Worm (Caenorhabditis elegans) whole organism, L4 larva: ENCODE measurements around the gene F14H3.5.
A peak's percentile ranks its signal among the peaks of the same experiment; 100 is the strongest.

Experiments
- F26F4.8 ChIP-seq: fragments of 200-800 bp; sonication (Bioruptor generic); conservative IDR thresholded peaks from 2 replicates; pipeline ENCODE4 v1.3.6; 2022; ENCODE audit warnings: missing genetic modification characterization, missing compliant biosample characterization
- Y105C5A.15 ChIP-seq: fragments of 200-800 bp; sonication (Bioruptor generic); IDR thresholded peaks from 2 replicates; pipeline ENCODE4 v1.3.6; 2022; ENCODE audit warnings: missing genetic modification characterization, missing compliant biosample characterization
- Y75B8A.6 ChIP-seq: fragments of 200-800 bp; sonication (Bioruptor generic); IDR thresholded peaks from 2 replicates; pipeline ENCODE4 v1.3.6; 2022; ENCODE audit warnings: missing genetic modification reagents, missing genetic modification characterization, missing compliant biosample characterization
- ZK337.2 ChIP-seq: fragments of 200-800 bp; sonication (Bioruptor generic); IDR thresholded peaks from 2 replicates; pipeline ENCODE4 v1.3.6; 2022; ENCODE audit warnings: missing genetic modification reagents, missing genetic modification characterization, missing compliant biosample characterization
- aha-1 ChIP-seq: fragments of 150-350 bp; peaks from one replicate; lab custom pipeline; 2014; ENCODE audit warnings: missing biosample characterization, missing genetic modification characterization
- arid-1 ChIP-seq: fragments of 200-800 bp; sonication (Bioruptor generic); conservative IDR thresholded peaks from 2 replicates; pipeline ENCODE4 v1.3.6; 2022; ENCODE audit warnings: missing genetic modification reagents, missing genetic modification characterization, missing compliant biosample characterization
- ceh-20 ChIP-seq: fragments of 200-800 bp; sonication (Bioruptor generic); IDR thresholded peaks from 2 replicates; pipeline ENCODE4 v1.3.6; 2022; ENCODE audit warnings: missing genetic modification reagents, missing genetic modification characterization, missing compliant biosample characterization
- ceh-28 ChIP-seq: fragments of 150-350 bp; optimal IDR thresholded peaks from 2 replicates; lab custom pipeline; 2014; ENCODE audit warnings: missing biosample characterization, missing genetic modification reagents, missing genetic modification characterization
- ceh-44 ChIP-seq: fragments of 200-800 bp; sonication (Bioruptor generic); IDR thresholded peaks from 2 replicates; pipeline ENCODE4 v1.3.6; 2022; ENCODE audit warnings: missing genetic modification reagents, missing genetic modification characterization, missing compliant biosample characterization
- cey-2 ChIP-seq: sonication (generic microtip); optimal IDR thresholded peaks from 3 replicates; lab custom pipeline; 2017; ENCODE audit warnings: missing genetic modification characterization, mild to moderate bottlenecking, missing compliant biosample characterization, antibody characterized with exemption, borderline replicate concordance; ENCODE audit not compliant: insufficient read depth
- daf-16 ChIP-seq, 3 experiments: sonication (generic microtip); optimal IDR thresholded peaks; 2 replicates each; lab custom pipeline; 2016 to 2017; ENCODE audit warnings: missing genetic modification characterization in 3 of 3, missing genetic modification reagents in 3 of 3, mild to moderate bottlenecking in 2 of 3, missing compliant biosample characterization in 2 of 3, missing biosample characterization in 1 of 3, moderate library complexity in 1 of 3
- dmd-6 ChIP-seq: fragments of 200-800 bp; sonication (Bioruptor generic); IDR thresholded peaks from 2 replicates; pipeline ENCODE4 v1.3.6; 2022; ENCODE audit warnings: missing genetic modification reagents, missing genetic modification characterization, missing compliant biosample characterization
- duxl-1 ChIP-seq: sonication (generic microtip); optimal IDR thresholded peaks from 2 replicates; lab custom pipeline; 2016; ENCODE audit warnings: mild to moderate bottlenecking, missing genetic modification characterization, moderate library complexity, missing compliant biosample characterization; ENCODE audit not compliant: poor library complexity
- dve-1 ChIP-seq: sonication (generic microtip); optimal IDR thresholded peaks from 2 replicates; lab custom pipeline; 2017; ENCODE audit warnings: antibody characterized with exemption, mild to moderate bottlenecking, missing genetic modification characterization, missing compliant biosample characterization; ENCODE audit not compliant: insufficient read depth
- hif-1 ChIP-seq, 2 experiments: sonication (generic microtip); optimal IDR thresholded peaks; 2 replicates each; lab custom pipeline; 2016 to 2017; ENCODE audit warnings: missing compliant biosample characterization in 2 of 2, missing genetic modification characterization in 2 of 2, missing genetic modification reagents in 2 of 2, missing genotype in 2 of 2, mild to moderate bottlenecking in 1 of 2
- hlh-11 ChIP-seq: fragments of 200-800 bp; sonication (Bioruptor generic); optimal IDR thresholded peaks from 2 replicates; lab custom pipeline; 2018; ENCODE audit warnings: mild to moderate bottlenecking, missing genetic modification characterization, missing compliant biosample characterization
- lin-1 ChIP-seq: fragments of 200-800 bp; sonication (Bioruptor generic); IDR thresholded peaks from 2 replicates; pipeline ENCODE4 v1.3.6; 2022; ENCODE audit warnings: missing genetic modification reagents, missing genetic modification characterization, missing compliant biosample characterization
- lin-39 ChIP-seq: fragments of 150-350 bp; optimal IDR thresholded peaks from 2 replicates; lab custom pipeline; 2014; ENCODE audit warnings: missing biosample characterization, missing genetic modification reagents, missing genetic modification characterization
- madf-9 ChIP-seq: fragments of 200-800 bp; sonication (Bioruptor generic); conservative IDR thresholded peaks from 2 replicates; pipeline ENCODE4 v1.3.6; 2022; ENCODE audit warnings: missing genetic modification reagents, missing genetic modification characterization, missing compliant biosample characterization
- mdt-29 ChIP-seq: fragments of 200-800 bp; sonication (Bioruptor generic); IDR thresholded peaks from 2 replicates; pipeline ENCODE4 v1.3.6; 2022; ENCODE audit warnings: missing genetic modification reagents, missing genetic modification characterization, missing compliant biosample characterization
- mxl-2 ChIP-seq: fragments of 200-800 bp; sonication (Bioruptor generic); conservative IDR thresholded peaks from 2 replicates; pipeline ENCODE4 v1.3.6; 2022; ENCODE audit warnings: missing genetic modification reagents, missing genetic modification characterization, missing compliant biosample characterization
- nhr-111 ChIP-seq: fragments of 200-800 bp; sonication (Bioruptor generic); optimal IDR thresholded peaks from 2 replicates; lab custom pipeline; 2018; ENCODE audit warnings: mild to moderate bottlenecking, missing genetic modification characterization, missing compliant biosample characterization
- nhr-237 ChIP-seq: sonication (generic microtip); optimal IDR thresholded peaks from 2 replicates; lab custom pipeline; 2017; ENCODE audit warnings: missing biosample characterization, missing genetic modification characterization
- nhr-25 ChIP-seq: sonication (generic microtip); optimal IDR thresholded peaks from 2 replicates; lab custom pipeline; 2017; ENCODE audit warnings: missing genetic modification characterization, mild to moderate bottlenecking, missing compliant biosample characterization, antibody characterized with exemption, moderate library complexity, borderline replicate concordance; ENCODE audit not compliant: insufficient read depth
- nhr-28 ChIP-seq: fragments of 150-350 bp; optimal IDR thresholded peaks from 2 replicates; lab custom pipeline; 2014; ENCODE audit warnings: missing biosample characterization, missing genetic modification characterization
- nhr-77 ChIP-seq: fragments of 150-350 bp; optimal IDR thresholded peaks from 2 replicates; lab custom pipeline; 2014; ENCODE audit warnings: missing biosample characterization, missing genetic modification characterization
- pha-4 ChIP-seq, 2 experiments: fragments of 150-350 bp in 1 of 2; fragments of 200-800 bp in 1 of 2; sonication (Bioruptor generic) in 1 of 2; IDR thresholded peaks in 1 of 2; optimal IDR thresholded peaks in 1 of 2; 2 replicates each; pipeline versions ENCODE4 v1.3.6 to Lab custom; 2014 to 2022; ENCODE audit warnings: missing genetic modification characterization in 2 of 2, missing genetic modification reagents in 2 of 2, missing biosample characterization in 1 of 2, missing compliant biosample characterization in 1 of 2
- set-16 ChIP-seq: fragments of 200-800 bp; sonication (Bioruptor generic); IDR thresholded peaks from 2 replicates; pipeline ENCODE4 v1.3.6; 2022; ENCODE audit warnings: missing genetic modification reagents, missing genetic modification characterization, missing compliant biosample characterization
- unc-39 ChIP-seq: sonication (generic microtip); optimal IDR thresholded peaks from 2 replicates; lab custom pipeline; 2017; ENCODE audit warnings: missing biosample characterization, missing genetic modification characterization
- unc-62 ChIP-seq, 3 experiments: fragments of 150-350 bp in 1 of 3; sonication (generic microtip); optimal IDR thresholded peaks in 2 of 3; peaks in 1 of 3; 1 replicate in 1 of 3; 2 replicates in 2 of 3; lab custom pipeline; 2014 to 2017; ENCODE audit warnings: missing biosample characterization in 3 of 3, missing genetic modification characterization in 3 of 3, missing genetic modification reagents in 3 of 3, missing genotype in 1 of 3
- zag-1 ChIP-seq: fragments of 150-350 bp; optimal IDR thresholded peaks from 2 replicates; lab custom pipeline; 2014; ENCODE audit warnings: missing biosample characterization, missing genetic modification characterization
- zfp-3 ChIP-seq: fragments of 200-800 bp; sonication (Bioruptor generic); conservative IDR thresholded peaks from 2 replicates; pipeline ENCODE4 v1.3.6; 2022; ENCODE audit warnings: missing genetic modification reagents, missing genetic modification characterization, missing compliant biosample characterization
- zip-11 ChIP-seq: fragments of 200-800 bp; sonication (Bioruptor generic); IDR thresholded peaks from 2 replicates; pipeline ENCODE4 v1.3.6; 2022; ENCODE audit warnings: missing genetic modification characterization, missing compliant biosample characterization

F14H3.5 gene

ce11 chrV:16043686-16044085, 13.2 kb downstream of the F14H3.5 start (continued):
- TF ChIP-seq zag-1 (tag; lab: Kevin White, UChicago) (no peak), ceh-28 (tag; lab: Kevin White, UChicago) (no peak), dmd-6 (GFP tag; lab: Robert Waterston, UW) (peak; percentile 76), cey-2 (tag; lab: Kevin White, UChicago) (no peak), duxl-1 (tag; lab: Kevin White, UChicago) (no peak), nhr-25 (tag; lab: Kevin White, UChicago) (no peak), mdt-29 (GFP tag; lab: Robert Waterston, UW) (no peak), Y105C5A.15 (GFP tag; lab: Robert Waterston, UW) (no peak), lin-1 (GFP tag; lab: Robert Waterston, UW) (0 out of 2 replicates have a peak, but pooled peaks have one; percentile 21), daf-16 (GFP tag; optimal IDR thresholded peaks at IDR 0.05; lab: Kevin White, UChicago) (no peak), daf-16 (tag; optimal IDR thresholded peaks at IDR 0.05; lab: Kevin White, UChicago) (peak; percentile 69), pha-4 (GFP tag; IDR thresholded peaks at IDR 0.05; lab: Robert Waterston, UW) (no peak), pha-4 (tag; optimal IDR thresholded peaks at IDR 0.05; lab: Kevin White, UChicago) (no peak), Y75B8A.6 (GFP tag; lab: Robert Waterston, UW) (no peak), mxl-2 (GFP tag; lab: Robert Waterston, UW) (no peak), unc-62 (GFP tag; optimal IDR thresholded peaks at IDR 0.05 in 1 of 2; lab: Kevin White, UChicago) (no peak), unc-62 (tag; optimal IDR thresholded peaks at IDR 0.05; lab: Kevin White, UChicago) (no peak), madf-9 (GFP tag; lab: Robert Waterston, UW) (no peak), arid-1 (GFP tag; lab: Robert Waterston, UW) (no peak), nhr-77 (tag; lab: Kevin White, UChicago) (no peak), nhr-237 (tag; lab: Kevin White, UChicago) (no peak), ZK337.2 (GFP tag; lab: Robert Waterston, UW) (no peak), aha-1 (peak; percentile 81), hlh-11 (peak; percentile 51), set-16 (GFP tag; lab: Robert Waterston, UW) (no peak), ceh-20 (GFP tag; lab: Robert Waterston, UW) (no peak), dve-1 (tag; lab: Kevin White, UChicago) (peak; percentile 74), nhr-111 (no peak), lin-39 (tag; lab: Kevin White, UChicago) (no peak), unc-39 (tag; lab: Kevin White, UChicago) (no peak), zip-11 (GFP tag; lab: Robert Waterston, UW) (no peak), ceh-44 (GFP tag; lab: Robert Waterston, UW) (no peak), nhr-28 (peak; percentile 42), hif-1 (tag; optimal IDR thresholded peaks at IDR 0.05; lab: Kevin White, UChicago) (no peak), F26F4.8 (GFP tag; lab: Robert Waterston, UW) (no peak)

ce11 chrV:16042743-16043014, 14.2 kb downstream of the F14H3.5 start:
- no peak for TF ChIP-seq F26F4.8 (GFP tag; lab: Robert Waterston, UW)
- TF ChIP-seq zfp-3: 0 out of 2 replicates have a peak, but pooled peaks have one; percentile 38
- TF ChIP-seq, all 104 proteins: peak for 1

ce11 chrV:16041925-16042742, 14.7 kb downstream of the F14H3.5 start, which contains the start of the genes his-2 and his-1:
Gene his-2, minus strand, starts transcription at chrV:16042283.
Gene his-1, plus strand, starts transcription at chrV:16042520.
- TF ChIP-seq set-16 (GFP tag; lab: Robert Waterston, UW): peak; percentile 81
